Fruit fly (Drosophila melanogaster) Kc167 (cell line): ENCODE results near the gene AstA.

ENCODE experiments used
- Myc ChIP-seq: fragments of >200 bp; optimal IDR thresholded peaks from 2 replicates; lab custom pipeline; 2017; ENCODE audit warnings: missing external identifiers
- Sin3A ChIP-seq: fragments of >200 bp; optimal IDR thresholded peaks from 2 replicates; lab custom pipeline; 2018; ENCODE audit warnings: missing external identifiers
- h ChIP-seq: fragments of >200 bp; optimal IDR thresholded peaks from 3 replicates; lab custom pipeline; 2018; ENCODE audit warnings: missing external identifiers
- insv ChIP-seq: fragments of >200 bp; optimal IDR thresholded peaks from 3 replicates; lab custom pipeline; 2018; ENCODE audit warnings: missing external identifiers
- psq ChIP-seq: fragments of >200 bp; optimal IDR thresholded peaks from 2 replicates; lab custom pipeline; 2017; ENCODE audit warnings: missing external identifiers

DNA sequence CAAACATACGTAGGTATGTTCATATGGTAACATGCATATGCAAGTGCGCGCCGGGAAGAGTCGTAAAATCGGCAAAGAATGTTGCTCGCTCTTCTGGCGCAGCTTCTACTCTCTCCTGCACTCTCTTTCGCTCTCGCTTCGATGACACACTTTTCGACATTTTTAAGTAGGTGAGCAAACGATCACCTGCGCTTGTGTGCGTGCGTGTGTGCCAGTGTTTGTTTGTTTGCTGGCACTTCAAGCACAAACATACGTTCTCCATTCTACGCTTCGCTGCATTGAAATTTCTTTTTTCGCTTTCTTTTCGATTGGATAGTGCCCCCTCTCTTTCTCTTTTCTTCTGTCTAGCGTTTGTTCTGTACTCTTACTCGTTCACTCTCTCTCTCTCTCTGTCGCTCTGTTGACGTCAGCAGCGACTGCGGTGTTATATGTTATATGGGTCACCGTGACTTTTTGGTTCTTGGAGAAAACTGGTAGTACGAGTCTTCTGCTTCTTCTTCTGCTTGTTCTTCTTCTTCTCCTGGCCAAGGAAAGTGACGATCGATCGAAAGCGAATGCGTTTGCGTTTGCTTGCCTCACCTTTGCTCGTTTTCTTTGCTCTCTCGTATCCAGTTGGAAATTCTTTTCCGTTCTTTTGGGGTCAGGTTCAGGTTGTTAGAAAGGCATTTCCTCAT is 2.9 kb upstream of the AstA start:
- no peak for TF ChIP-seq Myc (lab: Kevin White, UChicago)
- TF ChIP-seq h (lab: Kevin White, UChicago) = no peak
- no peak for TF ChIP-seq psq (lab: Kevin White, UChicago)
- TF ChIP-seq insv (lab: Kevin White, UChicago) = no peak
- TF ChIP-seq Sin3A (lab: Kevin White, UChicago) = no peak
